Fruit fly (Drosophila melanogaster) S2 (cell line): Measurements from ENCODE around the gene KFase.

Experiments
- CG8478 ChIP-seq: fragments of >200 bp; optimal IDR thresholded peaks from 2 replicates; lab custom pipeline; 2018
- CTCF ChIP-seq, 2 experiments: fragments of >200 bp; optimal IDR thresholded peaks; 2 replicates each; lab custom pipeline; 2018

DNA sequence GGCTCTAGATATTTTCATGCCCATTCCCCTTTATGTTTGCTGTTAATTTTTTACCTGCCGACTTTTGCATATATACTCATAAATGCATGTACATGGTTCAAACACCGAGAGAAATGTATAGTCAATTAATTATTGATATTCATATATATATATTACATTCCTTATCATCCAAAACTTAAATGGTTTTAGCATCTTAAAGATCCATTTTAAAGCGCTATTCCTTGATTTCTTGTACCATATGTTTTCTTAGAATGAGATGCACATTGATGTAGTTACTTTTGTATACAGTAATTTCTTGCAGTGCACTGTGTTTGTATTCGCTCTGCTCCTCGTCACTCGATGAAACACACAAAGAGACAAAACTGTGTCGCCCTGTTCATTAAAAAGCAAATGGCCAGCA is 20.1 kb upstream of the KFase start:
- TF ChIP-seq CG8478 (lab: Kevin White, UChicago) (no peak), CTCF (optimal IDR thresholded peaks at IDR 0.05; lab: Kevin White, UChicago) (no peak)
